Fruit fly (Drosophila melanogaster) whole organism, embryonic: ENCODE results near the gene Jon99Ciii.

Experiments
- ATbp ChIP-seq: fragments of 200-800 bp; sonication (Bioruptor generic); optimal IDR thresholded peaks from 2 replicates; lab custom pipeline; 2017; ENCODE audit warnings: missing biosample characterization, mild to moderate bottlenecking, missing genetic modification characterization, missing genetic modification reagents
- Adf1 ChIP-seq: fragments of 200-800 bp; sonication (Bioruptor generic); IDR thresholded peaks from 2 replicates; pipeline ENCODE4 v1.3.6; 2022; ENCODE audit warnings: missing biosample characterization, missing genetic modification characterization
- Asciz ChIP-seq: fragments of 200-800 bp; sonication (Bioruptor generic); optimal IDR thresholded peaks from 2 replicates; lab custom pipeline; 2017; ENCODE audit warnings: missing biosample characterization, mild to moderate bottlenecking, missing genetic modification characterization, missing genetic modification reagents
- B-H1 ChIP-seq: fragments of 200-800 bp; sonication (Bioruptor generic); IDR thresholded peaks from 3 replicates; pipeline ENCODE4 v1.3.6; 2022; ENCODE audit warnings: missing biosample characterization, missing genetic modification characterization
- B-H2 ChIP-seq: fragments of 200-800 bp; sonication (Bioruptor generic); optimal IDR thresholded peaks from 2 replicates; lab custom pipeline; 2018; ENCODE audit warnings: missing biosample characterization, mild to moderate bottlenecking, missing genetic modification characterization
- Bdp1 ChIP-seq: fragments of 200-800 bp; sonication (Bioruptor generic); optimal IDR thresholded peaks from 3 replicates; lab custom pipeline; 2016; ENCODE audit warnings: missing biosample characterization, missing genetic modification characterization
- CG12155 ChIP-seq: fragments of 200-800 bp; sonication (Bioruptor generic); optimal IDR thresholded peaks from 3 replicates; lab custom pipeline; 2016; ENCODE audit warnings: missing biosample characterization, missing genetic modification characterization
- CG12299 ChIP-seq: fragments of 200-800 bp; sonication (Bioruptor generic); optimal IDR thresholded peaks from 2 replicates; lab custom pipeline; 2018; ENCODE audit warnings: missing biosample characterization, mild to moderate bottlenecking, missing genetic modification characterization
- CG13296 ChIP-seq: fragments of 200-800 bp; sonication (Bioruptor generic); optimal IDR thresholded peaks from 3 replicates; lab custom pipeline; 2018; ENCODE audit warnings: missing biosample characterization, mild to moderate bottlenecking, missing genetic modification characterization
- CG14860 ChIP-seq: fragments of 200-800 bp; sonication (Bioruptor generic); IDR thresholded peaks from 3 replicates; pipeline ENCODE4 v1.3.6; 2022; ENCODE audit warnings: missing biosample characterization, missing genetic modification characterization; ENCODE audit not compliant: partially characterized antibody
- CG15269 ChIP-seq: fragments of 200-800 bp; sonication (Bioruptor generic); optimal IDR thresholded peaks from 2 replicates; lab custom pipeline; 2018; ENCODE audit warnings: missing biosample characterization, mild to moderate bottlenecking, missing genetic modification characterization, moderate library complexity
- CG15601 ChIP-seq: fragments of 200-800 bp; sonication (Bioruptor generic); optimal IDR thresholded peaks from 3 replicates; lab custom pipeline; 2019; ENCODE audit warnings: missing biosample characterization, mild to moderate bottlenecking, missing genetic modification characterization, moderate library complexity
- CG1602 ChIP-seq: fragments of 200-800 bp; sonication (Bioruptor generic); optimal IDR thresholded peaks from 3 replicates; lab custom pipeline; 2016; ENCODE audit warnings: missing biosample characterization, missing genetic modification characterization
- CG30403 ChIP-seq: fragments of 200-800 bp; sonication (Bioruptor generic); optimal IDR thresholded peaks from 3 replicates; lab custom pipeline; 2016; ENCODE audit warnings: missing biosample characterization, missing genetic modification characterization
- CG3847 ChIP-seq: fragments of 200-800 bp; sonication (Bioruptor generic); IDR thresholded peaks from 2 replicates; pipeline ENCODE4 v1.3.6; 2022; ENCODE audit warnings: missing biosample characterization, missing genetic modification characterization
- CG4854 ChIP-seq: fragments of 200-800 bp; sonication (Bioruptor generic); optimal IDR thresholded peaks from 2 replicates; lab custom pipeline; 2016; ENCODE audit warnings: missing biosample characterization, missing genetic modification characterization, inconsistent platforms
- CG7556 ChIP-seq: fragments of 200-800 bp; sonication (Bioruptor generic); optimal IDR thresholded peaks from 2 replicates; lab custom pipeline; 2017; ENCODE audit warnings: missing biosample characterization, mild to moderate bottlenecking, missing genetic modification characterization
- CG8478 ChIP-seq: fragments of >200 bp; optimal IDR thresholded peaks from 2 replicates; lab custom pipeline; 2018
- CG9932 ChIP-seq: fragments of 200-800 bp; sonication (Bioruptor generic); IDR thresholded peaks from 2 replicates; pipeline ENCODE4 v1.3.6; 2022; ENCODE audit warnings: missing biosample characterization, missing genetic modification characterization
- Chrac-16 ChIP-seq: fragments of 200-800 bp; sonication (Bioruptor generic); optimal IDR thresholded peaks from 3 replicates; lab custom pipeline; 2016; ENCODE audit warnings: missing biosample characterization, missing genetic modification characterization
- ERR ChIP-seq: fragments of 200-800 bp; sonication (Bioruptor generic); optimal IDR thresholded peaks from 2 replicates; lab custom pipeline; 2016; ENCODE audit warnings: missing biosample characterization, missing genetic modification characterization
- Hr51 ChIP-seq, 2 experiments: fragments of 200-800 bp; sonication (Bioruptor generic); optimal IDR thresholded peaks; 2 replicates in 1 of 2; 3 replicates in 1 of 2; lab custom pipeline; 2016 to 2018; ENCODE audit warnings: missing biosample characterization in 2 of 2, missing genetic modification characterization in 2 of 2, mild to moderate bottlenecking in 1 of 2, moderate library complexity in 1 of 2
- Jarid2 ChIP-seq: fragments of 200-800 bp; sonication (Bioruptor generic); optimal IDR thresholded peaks from 3 replicates; lab custom pipeline; 2017; ENCODE audit warnings: mild to moderate bottlenecking, missing biosample characterization, missing genetic modification reagents, missing genetic modification characterization
- Med ChIP-seq: fragments of 200-800 bp; sonication (Bioruptor generic); peaks from one replicate; lab custom pipeline; 2016; ENCODE audit warnings: missing biosample characterization, missing genetic modification characterization, mild to moderate bottlenecking, inconsistent platforms, moderate library complexity
- Optix ChIP-seq: fragments of 200-800 bp; sonication (Bioruptor generic); IDR thresholded peaks from 3 replicates; pipeline ENCODE4 v1.3.6; 2022; ENCODE audit warnings: missing biosample characterization, missing genetic modification characterization
- TFAM ChIP-seq: fragments of 200-800 bp; sonication (Bioruptor generic); optimal IDR thresholded peaks from 2 replicates; lab custom pipeline; 2017; ENCODE audit warnings: missing biosample characterization, missing genetic modification characterization, inconsistent platforms
- Tbp ChIP-seq: fragments of >200 bp; optimal IDR thresholded peaks from 2 replicates; lab custom pipeline; 2018; ENCODE audit warnings: missing biosample characterization, missing genetic modification characterization
- Vsx1 ChIP-seq: fragments of 200-800 bp; sonication (Bioruptor generic); optimal IDR thresholded peaks from 2 replicates; lab custom pipeline; 2017; ENCODE audit warnings: missing biosample characterization, mild to moderate bottlenecking, missing genetic modification characterization, missing genetic modification reagents
- ash1 ChIP-seq: fragments of 200-800 bp; sonication (Bioruptor generic); optimal IDR thresholded peaks from 2 replicates; lab custom pipeline; 2018; ENCODE audit warnings: missing biosample characterization, mild to moderate bottlenecking, missing genetic modification characterization
- bowl ChIP-seq: fragments of 200-800 bp; sonication (Bioruptor generic); IDR thresholded peaks from 2 replicates; pipeline ENCODE4 v1.3.6; 2022; ENCODE audit warnings: missing biosample characterization, missing genetic modification characterization
- chinmo ChIP-seq: fragments of 200-800 bp; sonication (Bioruptor generic); IDR thresholded peaks from 4 replicates; pipeline ENCODE4 v1.3.6; 2022; ENCODE audit warnings: missing biosample characterization, missing genetic modification characterization; ENCODE audit not compliant: partially characterized antibody
- cwo ChIP-seq: fragments of 200-800 bp; sonication (Bioruptor generic); optimal IDR thresholded peaks from 3 replicates; lab custom pipeline; 2017; ENCODE audit warnings: missing biosample characterization, missing genetic modification characterization, mild to moderate bottlenecking, moderate library complexity, missing genetic modification reagents
- dimm ChIP-seq: fragments of 200-800 bp; sonication (Bioruptor generic); IDR thresholded peaks from 2 replicates; pipeline ENCODE4 v1.3.6; 2022; ENCODE audit warnings: missing biosample characterization, missing genetic modification characterization
- emc ChIP-seq: fragments of 200-800 bp; sonication (Bioruptor generic); optimal IDR thresholded peaks from 2 replicates; lab custom pipeline; 2016; ENCODE audit warnings: missing biosample characterization, missing genetic modification characterization
- hkb ChIP-seq, 2 experiments: fragments of 200-800 bp in 1 of 2; fragments of >200 bp in 1 of 2; sonication (Bioruptor generic) in 1 of 2; IDR thresholded peaks in 1 of 2; optimal IDR thresholded peaks in 1 of 2; 2 replicates each; pipeline versions ENCODE4 v1.3.6 to Lab custom; 2017 to 2022; ENCODE audit warnings: missing biosample characterization in 1 of 2, missing genetic modification characterization in 1 of 2
- ind ChIP-seq: fragments of 200-800 bp; sonication (Bioruptor generic); optimal IDR thresholded peaks from 3 replicates; lab custom pipeline; 2016; ENCODE audit warnings: missing biosample characterization, missing genetic modification characterization
- kay ChIP-seq: fragments of 200-800 bp; sonication (Bioruptor generic); optimal IDR thresholded peaks from 2 replicates; lab custom pipeline; 2016; ENCODE audit warnings: missing biosample characterization, missing genetic modification characterization
- lmd ChIP-seq: fragments of 200-800 bp; sonication (Bioruptor generic); IDR thresholded peaks from 2 replicates; pipeline ENCODE4 v1.3.6; 2022; ENCODE audit warnings: missing biosample characterization, missing genetic modification characterization
- lov ChIP-seq, 2 experiments: fragments of 200-800 bp in 1 of 2; fragments of >200 bp in 1 of 2; sonication (Bioruptor generic) in 1 of 2; IDR thresholded peaks in 1 of 2; optimal IDR thresholded peaks in 1 of 2; 2 replicates in 1 of 2; 3 replicates in 1 of 2; pipeline versions ENCODE4 v1.3.6 to Lab custom; 2017 to 2022; ENCODE audit warnings: missing biosample characterization in 1 of 2, missing genetic modification characterization in 1 of 2
- nau ChIP-seq: fragments of 200-800 bp; sonication (Bioruptor generic); optimal IDR thresholded peaks from 3 replicates; lab custom pipeline; 2017; ENCODE audit warnings: missing biosample characterization, mild to moderate bottlenecking, missing genetic modification characterization, missing genetic modification reagents
- nerfin-2 ChIP-seq: fragments of 200-800 bp; sonication (Bioruptor generic); IDR thresholded peaks from 2 replicates; pipeline ENCODE4 v1.3.6; 2022; ENCODE audit warnings: missing biosample characterization, missing genetic modification characterization; ENCODE audit not compliant: partially characterized antibody
- ranshi ChIP-seq: fragments of 200-800 bp; sonication (Bioruptor generic); IDR thresholded peaks from 2 replicates; pipeline ENCODE4 v1.3.6; 2022; ENCODE audit warnings: missing biosample characterization, missing genetic modification characterization
- rib ChIP-seq: fragments of 200-800 bp; sonication (Bioruptor generic); IDR thresholded peaks from 2 replicates; pipeline ENCODE4 v1.3.6; 2022; ENCODE audit warnings: missing biosample characterization, missing genetic modification characterization
- row ChIP-seq: fragments of 200-800 bp; sonication (Bioruptor generic); IDR thresholded peaks from 3 replicates; pipeline ENCODE4 v1.3.6; 2022; ENCODE audit warnings: missing biosample characterization, missing genetic modification characterization
- sens-2 ChIP-seq: fragments of 200-800 bp; sonication (Bioruptor generic); IDR thresholded peaks from 2 replicates; pipeline ENCODE4 v1.3.6; 2022; ENCODE audit warnings: missing biosample characterization, missing genetic modification characterization
- slbo ChIP-seq: fragments of 200-800 bp; sonication (Bioruptor generic); IDR thresholded peaks from 2 replicates; pipeline ENCODE4 v1.3.6; 2022; ENCODE audit warnings: missing biosample characterization, missing genetic modification characterization
- sr ChIP-seq: fragments of 200-800 bp; sonication (Bioruptor generic); IDR thresholded peaks from 3 replicates; pipeline ENCODE4 v1.3.6; 2022; ENCODE audit warnings: missing biosample characterization, missing genetic modification characterization
- tap ChIP-seq: fragments of 200-800 bp; optimal IDR thresholded peaks from 3 replicates; lab custom pipeline; 2019; ENCODE audit warnings: missing biosample characterization, mild to moderate bottlenecking, missing genetic modification characterization, moderate library complexity
- unc-4 ChIP-seq: fragments of 200-800 bp; sonication (Bioruptor generic); IDR thresholded peaks from 2 replicates; pipeline ENCODE4 v1.3.6; 2022; ENCODE audit warnings: missing biosample characterization, missing genetic modification characterization; ENCODE audit not compliant: partially characterized antibody
- vnd ChIP-seq: fragments of 200-800 bp; sonication (Bioruptor generic); IDR thresholded peaks from 3 replicates; pipeline ENCODE4 v1.3.6; 2022; ENCODE audit warnings: missing biosample characterization, missing genetic modification characterization; ENCODE audit not compliant: partially characterized antibody

The Jon99Ciii gene

DNA sequence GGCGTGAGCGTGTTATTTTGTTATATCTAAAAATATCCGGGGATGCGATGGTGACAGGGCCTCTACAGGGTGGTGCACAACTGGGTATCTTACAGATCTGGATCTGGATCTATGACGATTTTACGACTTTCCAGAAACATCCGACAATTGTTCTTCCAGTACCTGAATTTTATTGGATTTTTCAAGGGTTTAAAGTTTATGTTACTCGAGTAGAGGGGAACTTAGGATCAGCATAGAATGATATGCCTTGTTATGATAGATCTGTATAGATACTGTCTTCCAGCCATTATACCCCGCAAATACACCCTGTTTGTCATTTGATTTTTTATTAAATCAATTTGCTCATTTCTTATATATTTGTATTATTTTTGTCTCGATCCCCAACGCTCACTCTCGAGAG lies 27.6 kb upstream of the Jon99Ciii start (continued):
- no peak for TF ChIP-seq TFAM (GFP tag; lab: Kevin White, UChicago)
- TF ChIP-seq CG14860 (GFP tag; lab: Robert Waterston, UW) = no peak
- no peak for TF ChIP-seq Jarid2 (GFP tag; lab: Kevin White, UChicago)
- peak; percentile 63 for TF ChIP-seq ind (GFP tag; lab: Kevin White, UChicago)
- no peak for TF ChIP-seq CG15601 (tag; lab: Kevin White, UChicago)
- peak; percentile 59 for TF ChIP-seq row
- no peak for TF ChIP-seq bowl (GFP tag; lab: Robert Waterston, UW)
- TF ChIP-seq nau (GFP tag; lab: Kevin White, UChicago) = no peak
- TF ChIP-seq hkb (optimal IDR thresholded peaks at IDR 0.05; lab: Kevin White, UChicago) = no peak
- peak; percentile 52 for TF ChIP-seq hkb (GFP tag; IDR thresholded peaks at IDR 0.05; lab: Robert Waterston, UW)
- TF ChIP-seq emc (GFP tag; lab: Kevin White, UChicago) = no peak
- no peak for TF ChIP-seq CG1602
- peak; percentile 6 for TF ChIP-seq CG12299 (tag; lab: Kevin White, UChicago)
- TF ChIP-seq Hr51 (GFP tag; optimal IDR thresholded peaks at IDR 0.05; lab: Kevin White, UChicago) = peak in 1 of 2 experiments; percentile 79
- TF ChIP-seq lov (optimal IDR thresholded peaks at IDR 0.05; lab: Kevin White, UChicago) = no peak
- no peak for TF ChIP-seq lov (GFP tag; IDR thresholded peaks at IDR 0.05; lab: Robert Waterston, UW)
- TF ChIP-seq CG3847 (GFP tag; lab: Robert Waterston, UW) = peak; percentile 67
- TF ChIP-seq Chrac-16 (GFP tag; lab: Kevin White, UChicago) = peak; percentile 7
- TF ChIP-seq CG13296 (GFP tag; lab: Kevin White, UChicago) = peak; percentile 66
- TF ChIP-seq ATbp (GFP tag; lab: Kevin White, UChicago) = peak; percentile 56
- TF ChIP-seq unc-4 = no peak
- TF ChIP-seq CG15269 (tag; lab: Kevin White, UChicago) = peak; percentile 80
- peak; percentile 3; the same call in 1 of the 3 replicates for TF ChIP-seq sr (GFP tag; lab: Robert Waterston, UW)
- 0 out of 3 replicates have a peak, but pooled peaks have one; percentile 25 for TF ChIP-seq B-H1
- TF ChIP-seq B-H2 (GFP tag; lab: Kevin White, UChicago) = no peak
- no peak for TF ChIP-seq nerfin-2 (GFP tag; lab: Robert Waterston, UW)
- TF ChIP-seq cwo (GFP tag; lab: Kevin White, UChicago) = peak; percentile 42
- TF ChIP-seq CG12155 (GFP tag; lab: Kevin White, UChicago) = peak; percentile 29
- peak; percentile 49 for TF ChIP-seq Asciz (GFP tag; lab: Kevin White, UChicago)
- TF ChIP-seq vnd (GFP tag; lab: Robert Waterston, UW) = no peak
- TF ChIP-seq Optix (GFP tag; lab: Robert Waterston, UW) = no peak
- no peak for TF ChIP-seq Adf1 (GFP tag; lab: Robert Waterston, UW)
- peak; percentile 73 for TF ChIP-seq slbo
- peak; percentile 90 for TF ChIP-seq Med (GFP tag; lab: Kevin White, UChicago)
- TF ChIP-seq sens-2 = no peak
- no peak for TF ChIP-seq CG8478
- peak; percentile 19 for TF ChIP-seq Bdp1 (GFP tag; lab: Kevin White, UChicago)
- peak; percentile 19 for TF ChIP-seq Vsx1 (GFP tag; lab: Kevin White, UChicago)
- TF ChIP-seq CG30403 (GFP tag; lab: Kevin White, UChicago) = peak; percentile 61
- TF ChIP-seq Tbp (GFP tag; lab: Kevin White, UChicago) = no peak
- no peak for TF ChIP-seq dimm (GFP tag; lab: Robert Waterston, UW)
- no peak for TF ChIP-seq rib
- no peak for TF ChIP-seq ERR (GFP tag; lab: Kevin White, UChicago)
- TF ChIP-seq CG7556 (GFP tag; lab: Kevin White, UChicago) = peak; percentile 50
- peak; percentile 81 for TF ChIP-seq lmd (GFP tag; lab: Robert Waterston, UW)
- TF ChIP-seq ash1 (GFP tag; lab: Kevin White, UChicago) = no peak
- peak; percentile 61 for TF ChIP-seq tap (tag; lab: Kevin White, UChicago)
- peak; percentile 10 for TF ChIP-seq kay
- peak; percentile 72 for TF ChIP-seq CG9932 (GFP tag; lab: Robert Waterston, UW)
- peak; percentile 19 for TF ChIP-seq CG4854
- no peak for TF ChIP-seq chinmo (GFP tag; lab: Robert Waterston, UW)
- peak; percentile 13; the same call in 1 of the 2 replicates for TF ChIP-seq ranshi (GFP tag; lab: Robert Waterston, UW)
